Fruit fly (Drosophila melanogaster): ENCODE results near the gene CG31098.

DNA sequence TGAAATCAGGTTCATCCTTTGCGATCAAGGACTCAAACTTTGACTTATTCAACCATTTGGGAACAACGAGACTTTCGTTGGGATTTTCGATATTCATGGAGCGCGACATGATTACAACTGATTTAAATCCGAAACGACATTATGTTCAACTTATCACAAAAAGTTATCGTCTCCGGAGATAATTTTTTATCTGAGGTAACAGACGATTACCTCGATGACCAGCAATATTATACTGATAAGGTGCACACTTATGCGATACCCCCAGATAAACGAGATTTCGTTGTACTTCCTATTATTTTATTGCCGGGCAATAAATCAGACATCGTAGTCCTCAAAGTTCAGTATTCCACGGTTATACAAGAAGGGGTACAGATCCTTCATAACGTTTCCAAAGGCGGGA, 4.9 kb upstream of the CG31098 start, which contains the start of gene CG31097:
- TF ChIP-seq CTCF (optimal IDR thresholded peaks at IDR 0.05) (no peak), CG8478 (optimal IDR thresholded peaks at IDR 0.05) (no peak)
